Worm (Caenorhabditis elegans) whole organism, young adult: ENCODE data around the gene K09H11.9.
A peak's percentile ranks its signal among the peaks of the same experiment; 100 is the strongest.

Experiments used
- B0019.2 ChIP-seq: fragments of 200-800 bp; sonication (Bioruptor generic); conservative IDR thresholded peaks from 2 replicates; pipeline ENCODE4 v1.3.6; 2022; ENCODE audit warnings: missing genetic modification reagents, missing genetic modification characterization, missing compliant biosample characterization
- F10E7.11 ChIP-seq: sonication (generic microtip); optimal IDR thresholded peaks from 2 replicates; lab custom pipeline; 2017; ENCODE audit warnings: mild to moderate bottlenecking, missing genetic modification characterization, moderate library complexity, missing compliant biosample characterization
- F33H1.4 ChIP-seq: fragments of 200-800 bp; sonication (Bioruptor generic); IDR thresholded peaks from 2 replicates; pipeline ENCODE4 v1.3.6; 2022; ENCODE audit warnings: missing genetic modification reagents, missing genetic modification characterization, missing compliant biosample characterization
- F49E8.2 ChIP-seq: sonication (generic microtip); optimal IDR thresholded peaks from 3 replicates; lab custom pipeline; 2017; ENCODE audit warnings: missing genetic modification characterization, mild to moderate bottlenecking, missing compliant biosample characterization, antibody characterized with exemption, moderate library complexity; ENCODE audit not compliant: insufficient read depth
- Y56A3A.18 ChIP-seq: fragments of 200-800 bp; sonication (Bioruptor generic); IDR thresholded peaks from 2 replicates; pipeline ENCODE4 v1.3.6; 2022; ENCODE audit warnings: missing genetic modification reagents, missing genetic modification characterization, missing compliant biosample characterization
- Y67H2A.10 ChIP-seq: fragments of 200-800 bp; sonication (Bioruptor generic); conservative IDR thresholded peaks from 2 replicates; pipeline ENCODE4 v1.3.6; 2022; ENCODE audit warnings: missing genetic modification reagents, missing genetic modification characterization, missing compliant biosample characterization
- Y95B8A.8 ChIP-seq: fragments of 200-800 bp; sonication (Bioruptor generic); IDR thresholded peaks from 2 replicates; pipeline ENCODE4 v1.3.6; 2022; ENCODE audit warnings: missing genetic modification reagents, missing genetic modification characterization, missing compliant biosample characterization
- aptf-3 ChIP-seq: fragments of 200-800 bp; sonication (Bioruptor generic); IDR thresholded peaks from 2 replicates; pipeline ENCODE4 v1.3.6; 2022; ENCODE audit warnings: missing genetic modification characterization, missing compliant biosample characterization
- atf-7 ChIP-seq: sonication (generic microtip); optimal IDR thresholded peaks from 2 replicates; lab custom pipeline; 2017; ENCODE audit warnings: mild to moderate bottlenecking, missing genetic modification characterization, missing compliant biosample characterization
- athp-1 ChIP-seq: sonication (generic microtip); optimal IDR thresholded peaks from 2 replicates; lab custom pipeline; 2017; ENCODE audit warnings: mild to moderate bottlenecking, missing genetic modification characterization, missing compliant biosample characterization
- attf-5 ChIP-seq: fragments of 200-800 bp; sonication (Bioruptor generic); optimal IDR thresholded peaks from 2 replicates; lab custom pipeline; 2018; ENCODE audit warnings: mild to moderate bottlenecking, missing genetic modification characterization, missing compliant biosample characterization
- cebp-1 ChIP-seq, 2 experiments: fragments of 200-800 bp in 1 of 2; sonication (Bioruptor generic) in 1 of 2; sonication (generic microtip) in 1 of 2; IDR thresholded peaks in 1 of 2; optimal IDR thresholded peaks in 1 of 2; 2 replicates each; pipeline versions ENCODE4 v1.3.6 to Lab custom; 2017 to 2022; ENCODE audit warnings: missing compliant biosample characterization in 2 of 2, missing genetic modification characterization in 2 of 2, mild to moderate bottlenecking in 1 of 2, missing genetic modification reagents in 1 of 2, moderate library complexity in 1 of 2
- ceh-100 ChIP-seq: fragments of 200-800 bp; sonication (Bioruptor generic); IDR thresholded peaks from 2 replicates; pipeline ENCODE4 v1.3.6; 2022; ENCODE audit warnings: missing genetic modification reagents, missing genetic modification characterization, missing compliant biosample characterization
- ceh-27 ChIP-seq: fragments of 200-800 bp; sonication (Bioruptor generic); optimal IDR thresholded peaks from 2 replicates; lab custom pipeline; 2018; ENCODE audit warnings: mild to moderate bottlenecking, missing genetic modification characterization, moderate library complexity, missing compliant biosample characterization
- ceh-58 ChIP-seq: fragments of 200-800 bp; sonication (Bioruptor generic); IDR thresholded peaks from 2 replicates; pipeline ENCODE4 v1.3.6; 2022; ENCODE audit warnings: missing genetic modification characterization, missing compliant biosample characterization
- chd-7 ChIP-seq: sonication (generic microtip); optimal IDR thresholded peaks from 2 replicates; lab custom pipeline; 2016; ENCODE audit warnings: mild to moderate bottlenecking, missing genetic modification characterization, moderate library complexity, missing compliant biosample characterization
- dpff-1 ChIP-seq: sonication (generic microtip); optimal IDR thresholded peaks from 2 replicates; lab custom pipeline; 2017; ENCODE audit warnings: mild to moderate bottlenecking, missing genetic modification characterization, missing compliant biosample characterization
- dpl-1 ChIP-seq: fragments of 150-350 bp; optimal IDR thresholded peaks from 2 replicates; lab custom pipeline; 2014; ENCODE audit warnings: missing biosample characterization, missing genetic modification reagents, missing genetic modification characterization
- egrh-3 ChIP-seq: fragments of 200-800 bp; sonication (Bioruptor generic); IDR thresholded peaks from 2 replicates; pipeline ENCODE4 v1.3.6; 2022; ENCODE audit warnings: missing genetic modification reagents, missing genetic modification characterization, missing compliant biosample characterization
- ets-4 ChIP-seq: fragments of 200-800 bp; sonication (Bioruptor generic); optimal IDR thresholded peaks from 2 replicates; lab custom pipeline; 2018; ENCODE audit warnings: mild to moderate bottlenecking, missing genetic modification characterization, missing compliant biosample characterization
- him-1 ChIP-seq: sonication (generic microtip); optimal IDR thresholded peaks from 2 replicates; lab custom pipeline; 2016; ENCODE audit warnings: missing genotype, missing genetic modification reagents, missing genetic modification characterization, missing compliant biosample characterization
- hmg-1.2 ChIP-seq: fragments of 200-800 bp; sonication (Bioruptor generic); IDR thresholded peaks from 2 replicates; pipeline ENCODE4 v1.3.6; 2022; ENCODE audit warnings: missing genetic modification reagents, missing genetic modification characterization, missing compliant biosample characterization
- hrde-1 ChIP-seq: sonication (generic microtip); optimal IDR thresholded peaks from 2 replicates; lab custom pipeline; 2016; ENCODE audit warnings: missing genetic modification characterization, mild to moderate bottlenecking, missing compliant biosample characterization, moderate library complexity, missing genotype, missing genetic modification reagents, borderline replicate concordance
- lin-35 ChIP-seq, 3 experiments: fragments of 150-350 bp in 2 of 3; sonication (generic microtip) in 1 of 3; optimal IDR thresholded peaks; 2 replicates each; lab custom pipeline; 2014 to 2018; ENCODE audit warnings: missing biosample characterization in 3 of 3, missing genetic modification characterization in 3 of 3, missing genetic modification reagents in 3 of 3
- lin-40 ChIP-seq: sonication (generic microtip); optimal IDR thresholded peaks from 2 replicates; lab custom pipeline; 2016; ENCODE audit warnings: missing genetic modification characterization, mild to moderate bottlenecking, missing compliant biosample characterization, missing genotype, missing genetic modification reagents
- lsl-1 ChIP-seq: fragments of 200-800 bp; sonication (Bioruptor generic); optimal IDR thresholded peaks from 2 replicates; lab custom pipeline; 2018; ENCODE audit warnings: mild to moderate bottlenecking, missing genetic modification characterization, moderate library complexity, missing compliant biosample characterization
- madf-8 ChIP-seq: fragments of 200-800 bp; sonication (Bioruptor generic); conservative IDR thresholded peaks from 2 replicates; pipeline ENCODE4 v1.3.6; 2022; ENCODE audit warnings: missing genetic modification reagents, missing genetic modification characterization, missing compliant biosample characterization
- nhr-120 ChIP-seq: fragments of 200-800 bp; sonication (Bioruptor generic); IDR thresholded peaks from 2 replicates; pipeline ENCODE4 v1.3.6; 2022; ENCODE audit warnings: missing genetic modification characterization, missing compliant biosample characterization
- nhr-80 ChIP-seq: sonication (generic microtip); optimal IDR thresholded peaks from 2 replicates; lab custom pipeline; 2016; ENCODE audit warnings: missing genetic modification characterization, missing compliant biosample characterization
- pbrm-1 ChIP-seq: fragments of 200-800 bp; sonication (Bioruptor generic); IDR thresholded peaks from 2 replicates; pipeline ENCODE4 v1.3.6; 2022; ENCODE audit warnings: missing genetic modification reagents, missing genetic modification characterization, missing compliant biosample characterization
- pha-4 ChIP-seq: fragments of 150-350 bp; sonication (generic microtip); optimal IDR thresholded peaks from 2 replicates; lab custom pipeline; 2014; ENCODE audit warnings: missing biosample characterization, missing genetic modification reagents, missing genetic modification characterization
- sea-2 ChIP-seq: fragments of 200-800 bp; sonication (Bioruptor generic); IDR thresholded peaks from 2 replicates; pipeline ENCODE4 v1.3.6; 2022; ENCODE audit warnings: missing genetic modification characterization, missing compliant biosample characterization
- snpc-1.3 ChIP-seq: sonication (generic microtip); optimal IDR thresholded peaks from 2 replicates; lab custom pipeline; 2017; ENCODE audit warnings: missing genetic modification characterization, mild to moderate bottlenecking, missing compliant biosample characterization, antibody characterized with exemption, moderate library complexity, missing genotype, missing genetic modification reagents; ENCODE audit not compliant: insufficient read depth
- snpc-3.4 ChIP-seq: sonication (generic microtip); optimal IDR thresholded peaks from 2 replicates; lab custom pipeline; 2017; ENCODE audit warnings: missing genetic modification characterization, mild to moderate bottlenecking, missing compliant biosample characterization, antibody characterized with exemption, moderate library complexity, missing genotype, missing genetic modification reagents
- tbx-9 ChIP-seq: sonication (generic microtip); optimal IDR thresholded peaks from 2 replicates; lab custom pipeline; 2016; ENCODE audit warnings: borderline replicate concordance, missing genetic modification characterization, inconsistent platforms, missing compliant biosample characterization
- unc-62 ChIP-seq: fragments of 150-350 bp; optimal IDR thresholded peaks from 2 replicates; lab custom pipeline; 2014; ENCODE audit warnings: missing biosample characterization, missing genetic modification reagents, missing genetic modification characterization
- ztf-22 ChIP-seq: fragments of 200-800 bp; sonication (Bioruptor generic); optimal IDR thresholded peaks from 2 replicates; lab custom pipeline; 2018; ENCODE audit warnings: mild to moderate bottlenecking, missing genetic modification characterization, moderate library complexity, missing compliant biosample characterization
- ztf-25 ChIP-seq: fragments of 200-800 bp; sonication (Bioruptor generic); IDR thresholded peaks from 2 replicates; pipeline ENCODE4 v1.3.6; 2022; ENCODE audit warnings: missing genetic modification reagents, missing genetic modification characterization, missing compliant biosample characterization
- ztf-26 ChIP-seq: sonication (generic microtip); optimal IDR thresholded peaks from 2 replicates; lab custom pipeline; 2017; ENCODE audit warnings: missing genetic modification characterization, missing compliant biosample characterization
- ztf-3 ChIP-seq: fragments of 200-800 bp; sonication (Bioruptor generic); optimal IDR thresholded peaks from 2 replicates; lab custom pipeline; 2018; ENCODE audit warnings: mild to moderate bottlenecking, missing genetic modification characterization, missing compliant biosample characterization

Gene K09H11.9

DNA sequence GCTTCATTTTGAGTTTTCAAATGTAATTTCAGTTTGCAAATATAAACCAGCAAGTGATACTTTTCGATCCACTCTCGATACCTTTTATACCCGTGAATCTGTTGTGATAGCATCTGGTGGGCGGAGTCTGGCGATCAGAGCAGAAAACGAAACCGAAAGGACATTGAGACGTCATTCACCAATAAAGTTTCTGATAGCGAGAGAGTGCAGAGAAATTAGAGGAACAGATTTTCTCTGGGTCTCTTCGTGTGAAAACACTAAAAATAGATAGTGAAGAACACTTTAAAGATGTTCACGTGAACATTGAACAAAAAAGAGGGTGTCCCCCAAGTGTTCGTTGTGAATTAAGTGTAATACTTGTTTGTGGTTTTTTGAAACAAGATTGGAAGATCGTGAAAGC, 47.4 kb upstream of the K09H11.9 start, which contains the start of gene pgph-3 (continued):
- TF ChIP-seq dpff-1 (tag; lab: Kevin White, UChicago) (no peak), dpl-1 (no peak), ztf-22 (GFP tag; lab: Kevin White, UChicago) (no peak), atf-7 (tag; lab: Kevin White, UChicago) (peak; percentile 55), him-1 (tag; lab: Kevin White, UChicago) (no peak), ceh-58 (GFP tag; lab: Robert Waterston, UW) (no peak), sea-2 (no peak), nhr-120 (GFP tag; lab: Robert Waterston, UW) (no peak), ceh-100 (GFP tag; lab: Robert Waterston, UW) (no peak), Y95B8A.8 (GFP tag; lab: Robert Waterston, UW) (no peak), ztf-25 (GFP tag; lab: Robert Waterston, UW) (no peak), ets-4 (peak; percentile 28), nhr-80 (tag; lab: Kevin White, UChicago) (peak; percentile 78), pha-4 (tag; lab: Kevin White, UChicago) (no peak), F49E8.2 (tag; lab: Kevin White, UChicago) (no peak), athp-1 (tag; lab: Kevin White, UChicago) (no peak), egrh-3 (GFP tag; lab: Robert Waterston, UW) (no peak), tbx-9 (no peak), Y56A3A.18 (GFP tag; lab: Robert Waterston, UW) (0 out of 2 replicates have a peak, but pooled peaks have one; percentile 39), hmg-1.2 (GFP tag; lab: Robert Waterston, UW) (peak; percentile 68; the same call in 1 of the 2 replicates), pbrm-1 (GFP tag; lab: Robert Waterston, UW) (no peak), ceh-27 (GFP tag; lab: Kevin White, UChicago) (peak; percentile 38), F10E7.11 (tag; lab: Kevin White, UChicago) (no peak), chd-7 (no peak), cebp-1 (GFP tag; IDR thresholded peaks at IDR 0.05; lab: Robert Waterston, UW) (no peak), cebp-1 (tag; optimal IDR thresholded peaks at IDR 0.05; lab: Kevin White, UChicago) (no peak), unc-62 (GFP tag; lab: Kevin White, UChicago) (no peak), snpc-1.3 (tag; lab: Kevin White, UChicago) (no peak), ztf-26 (peak; percentile 57), B0019.2 (GFP tag; lab: Robert Waterston, UW) (no peak), madf-8 (GFP tag; lab: Robert Waterston, UW) (no peak), hrde-1 (tag; lab: Kevin White, UChicago) (no peak), snpc-3.4 (tag; lab: Kevin White, UChicago) (no peak), aptf-3 (GFP tag; lab: Robert Waterston, UW) (no peak), attf-5 (no peak), lin-35 (GFP tag; optimal IDR thresholded peaks at IDR 0.05; lab: Kevin White, UChicago) (peak in 1 of 3 experiments; percentile 13), F33H1.4 (GFP tag; lab: Robert Waterston, UW) (no peak), ztf-3 (GFP tag; lab: Kevin White, UChicago) (no peak), lsl-1 (GFP tag; lab: Kevin White, UChicago) (no peak), Y67H2A.10 (no peak), lin-40 (tag; lab: Kevin White, UChicago) (peak; percentile 81)
